Worm (Caenorhabditis elegans) whole organism, L4 larva: ENCODE results near the gene C18F10.2.

Source experiments
- hlh-11 ChIP-seq: fragments of 200-800 bp; sonication (Bioruptor generic); optimal IDR thresholded peaks from 2 replicates; lab custom pipeline; 2018; ENCODE audit warnings: mild to moderate bottlenecking, missing genetic modification characterization, missing compliant biosample characterization
- nhr-25 ChIP-seq: sonication (generic microtip); optimal IDR thresholded peaks from 2 replicates; lab custom pipeline; 2017; ENCODE audit warnings: missing genetic modification characterization, mild to moderate bottlenecking, missing compliant biosample characterization, antibody characterized with exemption, moderate library complexity, borderline replicate concordance; ENCODE audit not compliant: insufficient read depth
- nhr-6 ChIP-seq: fragments of 150-350 bp; optimal IDR thresholded peaks from 2 replicates; lab custom pipeline; 2014; ENCODE audit warnings: missing biosample characterization, missing genetic modification characterization
- unc-39 ChIP-seq: sonication (generic microtip); optimal IDR thresholded peaks from 2 replicates; lab custom pipeline; 2017; ENCODE audit warnings: missing biosample characterization, missing genetic modification characterization
- ztf-11 ChIP-seq: fragments of 150-350 bp; optimal IDR thresholded peaks from 2 replicates; lab custom pipeline; 2014; ENCODE audit warnings: missing biosample characterization, missing genetic modification characterization

- TF ChIP-seq unc-39 (tag; lab: Kevin White, UChicago) = no peak
- no peak for TF ChIP-seq nhr-6 (tag; lab: Kevin White, UChicago)
- TF ChIP-seq nhr-25 (tag; lab: Kevin White, UChicago) = no peak
- TF ChIP-seq ztf-11 (tag; lab: Kevin White, UChicago) = no peak
- TF ChIP-seq hlh-11 (tag; lab: Kevin White, UChicago) = no peak
Observed at ce11 chrIII:6290469-6291182, 17.7 kb downstream of the C18F10.2 start.
